Fruit fly (Drosophila melanogaster) whole organism, embryonic: ENCODE measurements around the gene 14-3-3epsilon.

Experiments used
- Awh ChIP-seq: fragments of 200-800 bp; sonication (Bioruptor generic); IDR thresholded peaks from 2 replicates; pipeline ENCODE4, ENCODE4 v1.3.6; 2022; ENCODE audit warnings: missing biosample characterization, missing genetic modification characterization
- BEAF-32 ChIP-seq: fragments of 200-800 bp; sonication (Bioruptor generic); optimal IDR thresholded peaks from 3 replicates; lab custom pipeline; 2017; ENCODE audit warnings: missing biosample characterization, missing genetic modification characterization, mild to moderate bottlenecking, moderate library complexity, missing genetic modification reagents
- Blimp-1 ChIP-seq: fragments of 200-800 bp; sonication (Bioruptor generic); optimal IDR thresholded peaks from 3 replicates; lab custom pipeline; 2018; ENCODE audit warnings: missing biosample characterization, missing genetic modification characterization, mild to moderate bottlenecking, moderate library complexity, missing genetic modification reagents
- Bteb2 ChIP-seq: fragments of 200-800 bp; sonication (Bioruptor generic); optimal IDR thresholded peaks from 2 replicates; lab custom pipeline; 2016; ENCODE audit warnings: missing biosample characterization, missing genetic modification characterization
- CG10431 ChIP-seq: fragments of 200-800 bp; sonication (Bioruptor generic); optimal IDR thresholded peaks from 3 replicates; lab custom pipeline; 2018; ENCODE audit warnings: missing biosample characterization, mild to moderate bottlenecking, missing genetic modification characterization
- CG12236 ChIP-seq: fragments of 200-800 bp; sonication (Bioruptor generic); optimal IDR thresholded peaks from 2 replicates; lab custom pipeline; 2016; ENCODE audit warnings: missing biosample characterization, missing genetic modification characterization
- CG13775 ChIP-seq: fragments of 200-800 bp; sonication (Bioruptor generic); optimal IDR thresholded peaks from 3 replicates; lab custom pipeline; 2017; ENCODE audit warnings: missing biosample characterization, mild to moderate bottlenecking, missing genetic modification characterization
- CG14050 ChIP-seq: fragments of 200-800 bp; sonication (Bioruptor generic); IDR thresholded peaks from 3 replicates; pipeline ENCODE4 v1.3.6; 2022; ENCODE audit warnings: missing biosample characterization, missing genetic modification characterization
- CG1602 ChIP-seq: fragments of 200-800 bp; sonication (Bioruptor generic); optimal IDR thresholded peaks from 3 replicates; lab custom pipeline; 2016; ENCODE audit warnings: missing biosample characterization, missing genetic modification characterization
- CG17186 ChIP-seq: fragments of 200-800 bp; sonication (Bioruptor generic); optimal IDR thresholded peaks from 3 replicates; lab custom pipeline; 2017; ENCODE audit warnings: missing biosample characterization, missing genetic modification reagents, missing genetic modification characterization
- CG17802 ChIP-seq: fragments of 200-800 bp; sonication (Bioruptor generic); optimal IDR thresholded peaks from 2 replicates; lab custom pipeline; 2018; ENCODE audit warnings: missing biosample characterization, mild to moderate bottlenecking, missing genetic modification characterization, moderate library complexity
- CG2678 ChIP-seq: fragments of 200-800 bp; sonication (Bioruptor generic); optimal IDR thresholded peaks from 3 replicates; lab custom pipeline; 2019; ENCODE audit warnings: missing biosample characterization, mild to moderate bottlenecking, missing genetic modification characterization, moderate library complexity
- CG3163 ChIP-seq: fragments of 200-800 bp; sonication (Bioruptor generic); optimal IDR thresholded peaks from 3 replicates; lab custom pipeline; 2016; ENCODE audit warnings: missing biosample characterization, missing genetic modification characterization
- CG3407 ChIP-seq: fragments of 200-800 bp; sonication (Bioruptor generic); optimal IDR thresholded peaks from 2 replicates; lab custom pipeline; 2018; ENCODE audit warnings: missing biosample characterization, mild to moderate bottlenecking, missing genetic modification characterization
- CG4360 ChIP-seq: fragments of 200-800 bp; sonication (Bioruptor generic); IDR thresholded peaks from 2 replicates; pipeline ENCODE4 v1.3.6; 2022; ENCODE audit warnings: missing biosample characterization, missing genetic modification characterization
- CG6175 ChIP-seq: fragments of 200-800 bp; sonication (Bioruptor generic); IDR thresholded peaks from 3 replicates; pipeline ENCODE4 v1.3.6; 2022; ENCODE audit warnings: missing biosample characterization, missing genetic modification characterization
- CG6813 ChIP-seq: fragments of 200-800 bp; sonication (Bioruptor generic); optimal IDR thresholded peaks from 2 replicates; lab custom pipeline; 2017; ENCODE audit warnings: missing biosample characterization, missing genetic modification characterization, mild to moderate bottlenecking, moderate library complexity, missing genetic modification reagents
- CG7839 ChIP-seq: fragments of 200-800 bp; sonication (Bioruptor generic); optimal IDR thresholded peaks from 3 replicates; lab custom pipeline; 2018; ENCODE audit warnings: missing biosample characterization, mild to moderate bottlenecking, missing genetic modification characterization, moderate library complexity
- CG8765 ChIP-seq: fragments of 200-800 bp; sonication (Bioruptor generic); IDR thresholded peaks from 2 replicates; pipeline ENCODE4 v1.3.6; 2022; ENCODE audit warnings: missing biosample characterization, missing genetic modification characterization
- CG8924 ChIP-seq: fragments of 200-800 bp; optimal IDR thresholded peaks from 3 replicates; lab custom pipeline; 2019; ENCODE audit warnings: missing biosample characterization, mild to moderate bottlenecking, missing genetic modification characterization, moderate library complexity
- CG9215 ChIP-seq: fragments of 200-800 bp; sonication (Bioruptor generic); IDR thresholded peaks from 2 replicates; pipeline ENCODE4 v1.3.6; 2022; ENCODE audit warnings: missing biosample characterization, missing genetic modification characterization
- CHES-1-like ChIP-seq: fragments of 200-800 bp; sonication (Bioruptor generic); optimal IDR thresholded peaks from 2 replicates; lab custom pipeline; 2016; ENCODE audit warnings: missing biosample characterization, missing genetic modification characterization
- Dad ChIP-seq: fragments of 200-800 bp; sonication (Bioruptor generic); optimal IDR thresholded peaks from 3 replicates; lab custom pipeline; 2016; ENCODE audit warnings: missing biosample characterization, missing genetic modification characterization
- Dip3 ChIP-seq: fragments of 200-800 bp; sonication (Bioruptor generic); optimal IDR thresholded peaks from 3 replicates; lab custom pipeline; 2016; ENCODE audit warnings: missing biosample characterization, missing genetic modification characterization
- Doc2 ChIP-seq: fragments of 200-800 bp; sonication (Bioruptor generic); IDR thresholded peaks from 2 replicates; pipeline ENCODE4 v1.3.6; 2022; ENCODE audit warnings: missing biosample characterization, missing genetic modification characterization
- HLH3B ChIP-seq: fragments of 200-800 bp; sonication (Bioruptor generic); IDR thresholded peaks from 2 replicates; pipeline ENCODE4 v1.3.6; 2022; ENCODE audit warnings: missing biosample characterization, missing genetic modification characterization
- Hey ChIP-seq: fragments of 200-800 bp; sonication (Bioruptor generic); optimal IDR thresholded peaks from 3 replicates; lab custom pipeline; 2018; ENCODE audit warnings: missing biosample characterization, mild to moderate bottlenecking, missing genetic modification characterization
- Hmx ChIP-seq: fragments of 200-800 bp; sonication (Bioruptor generic); optimal IDR thresholded peaks from 2 replicates; lab custom pipeline; 2016; ENCODE audit warnings: missing biosample characterization, missing genetic modification characterization
- Hr3 ChIP-seq: fragments of 200-800 bp; sonication (Bioruptor generic); optimal IDR thresholded peaks from 3 replicates; lab custom pipeline; 2016; ENCODE audit warnings: missing biosample characterization, missing genetic modification characterization
- Hr78 ChIP-seq, 2 experiments: fragments of 200-800 bp in 1 of 2; fragments of >200 bp in 1 of 2; sonication (Bioruptor generic) in 1 of 2; optimal IDR thresholded peaks; 2 replicates each; lab custom pipeline; 2017 to 2019; ENCODE audit warnings: missing biosample characterization in 2 of 2, missing genetic modification characterization in 2 of 2, mild to moderate bottlenecking in 1 of 2, moderate library complexity in 1 of 2
- Lhr ChIP-seq: fragments of 200-800 bp; sonication (Bioruptor generic); optimal IDR thresholded peaks from 3 replicates; lab custom pipeline; 2017; ENCODE audit warnings: mild to moderate bottlenecking, missing biosample characterization, missing genetic modification reagents, missing genetic modification characterization
- NC2β ChIP-seq: fragments of 200-800 bp; sonication (Bioruptor generic); optimal IDR thresholded peaks from 2 replicates; lab custom pipeline; 2016; ENCODE audit warnings: missing biosample characterization, missing genetic modification characterization
- Nf-YA ChIP-seq: fragments of 200-800 bp; sonication (Bioruptor generic); IDR thresholded peaks from 2 replicates; pipeline ENCODE4 v1.3.6; 2022; ENCODE audit warnings: missing biosample characterization, missing genetic modification characterization
- Rfx ChIP-seq: fragments of 200-800 bp; sonication (Bioruptor generic); IDR thresholded peaks from 2 replicates; pipeline ENCODE4 v1.3.6; 2022; ENCODE audit warnings: missing biosample characterization, missing genetic modification characterization
- Sry-β ChIP-seq: fragments of 200-800 bp; sonication (Bioruptor generic); optimal IDR thresholded peaks from 2 replicates; lab custom pipeline; 2018; ENCODE audit warnings: missing biosample characterization, mild to moderate bottlenecking, missing genetic modification characterization, moderate library complexity
- Usf ChIP-seq: fragments of 200-800 bp; sonication (Bioruptor generic); optimal IDR thresholded peaks from 2 replicates; lab custom pipeline; 2017; ENCODE audit warnings: missing genotype, missing biosample characterization, missing genetic modification characterization
- al ChIP-seq: fragments of 200-800 bp; sonication (Bioruptor generic); IDR thresholded peaks from 2 replicates; pipeline ENCODE4 v1.3.6; 2022; ENCODE audit warnings: missing biosample characterization, missing genetic modification characterization
- bcd ChIP-seq: fragments of 200-800 bp; sonication (Bioruptor generic); optimal IDR thresholded peaks from 2 replicates; lab custom pipeline; 2017; ENCODE audit warnings: missing biosample characterization, mild to moderate bottlenecking, missing genetic modification characterization
- crc ChIP-seq: fragments of 200-800 bp; sonication (Bioruptor generic); optimal IDR thresholded peaks from 2 replicates; lab custom pipeline; 2016; ENCODE audit warnings: missing biosample characterization, missing genetic modification characterization
- fd64A ChIP-seq: fragments of 200-800 bp; sonication (Bioruptor generic); optimal IDR thresholded peaks from 3 replicates; lab custom pipeline; 2018; ENCODE audit warnings: missing biosample characterization, mild to moderate bottlenecking, missing genetic modification characterization
- ftz-f1 ChIP-seq: fragments of 200-800 bp; sonication (Bioruptor generic); optimal IDR thresholded peaks from 2 replicates; lab custom pipeline; 2016; ENCODE audit warnings: missing biosample characterization, missing genetic modification characterization
- fu2 ChIP-seq: fragments of 200-800 bp; sonication (Bioruptor generic); optimal IDR thresholded peaks from 2 replicates; lab custom pipeline; 2016; ENCODE audit warnings: missing biosample characterization, missing genetic modification characterization
- lab ChIP-seq: fragments of 200-800 bp; sonication (Bioruptor generic); optimal IDR thresholded peaks from 3 replicates; lab custom pipeline; 2017; ENCODE audit warnings: missing biosample characterization, missing genetic modification characterization, mild to moderate bottlenecking, moderate library complexity, missing genetic modification reagents
- lilli ChIP-seq: fragments of 200-800 bp; sonication (Bioruptor generic); optimal IDR thresholded peaks from 3 replicates; lab custom pipeline; 2016; ENCODE audit warnings: missing biosample characterization, missing genetic modification characterization
- mirr ChIP-seq: fragments of 200-800 bp; sonication (Bioruptor generic); optimal IDR thresholded peaks from 3 replicates; lab custom pipeline; 2018; ENCODE audit warnings: missing biosample characterization, mild to moderate bottlenecking, missing genetic modification characterization
- phol ChIP-seq: fragments of 200-800 bp; sonication (Bioruptor generic); optimal IDR thresholded peaks from 3 replicates; lab custom pipeline; 2018; ENCODE audit warnings: missing biosample characterization, mild to moderate bottlenecking, missing genetic modification characterization, moderate library complexity
- ranshi ChIP-seq: fragments of 200-800 bp; sonication (Bioruptor generic); IDR thresholded peaks from 2 replicates; pipeline ENCODE4 v1.3.6; 2022; ENCODE audit warnings: missing biosample characterization, missing genetic modification characterization
- run ChIP-seq: fragments of 200-800 bp; sonication (Bioruptor generic); optimal IDR thresholded peaks from 3 replicates; lab custom pipeline; 2018; ENCODE audit warnings: missing biosample characterization, mild to moderate bottlenecking, missing genetic modification characterization
- schlank ChIP-seq: fragments of 200-800 bp; sonication (Bioruptor generic); optimal IDR thresholded peaks from 2 replicates; lab custom pipeline; 2018; ENCODE audit warnings: missing biosample characterization, mild to moderate bottlenecking, missing genetic modification characterization
- twi ChIP-seq: fragments of 200-800 bp; optimal IDR thresholded peaks from 2 replicates; lab custom pipeline; 2019; ENCODE audit warnings: missing biosample characterization, mild to moderate bottlenecking, missing genetic modification characterization, moderate library complexity
- wdn ChIP-seq: fragments of 200-800 bp; sonication (Bioruptor generic); IDR thresholded peaks from 2 replicates; pipeline ENCODE4 v1.3.6; 2022; ENCODE audit warnings: missing biosample characterization, missing genetic modification characterization

The 14-3-3epsilon gene

dm6 chr3R:18298900-18299321, 56.6 kb downstream of the 14-3-3epsilon start, which contains the start of gene Dlc90F (continued):
- TF ChIP-seq CG8924 (tag; lab: Kevin White, UChicago) = peak; percentile 67
- no peak for TF ChIP-seq Hey
- TF ChIP-seq NC2β (GFP tag; lab: Kevin White, UChicago) = peak; percentile 80
- peak; percentile 66 for TF ChIP-seq fu2
- TF ChIP-seq CG9215 (GFP tag; lab: Robert Waterston, UW) = peak; percentile 82
- 0 out of 3 replicates have a peak, but pooled peaks have one; percentile 24 for TF ChIP-seq CG6175 (GFP tag; lab: Robert Waterston, UW)
- peak; percentile 67 for TF ChIP-seq lab (GFP tag; lab: Kevin White, UChicago)
- TF ChIP-seq Blimp-1 (GFP tag; lab: Kevin White, UChicago) = peak; percentile 39
- TF ChIP-seq wdn (GFP tag; lab: Robert Waterston, UW) = peak; percentile 41
- TF ChIP-seq Hr3 (GFP tag; lab: Kevin White, UChicago) = peak; percentile 81
- peak; percentile 32; the same call in 1 of the 2 replicates for TF ChIP-seq Doc2 (GFP tag; lab: Robert Waterston, UW)
- no peak for TF ChIP-seq CG6813 (GFP tag; lab: Kevin White, UChicago)
- no peak for TF ChIP-seq mirr
- TF ChIP-seq CHES-1-like (GFP tag; lab: Kevin White, UChicago) = peak; percentile 86
- no peak for TF ChIP-seq run (tag; lab: Kevin White, UChicago)
- TF ChIP-seq Dip3 = peak; percentile 80
- peak; percentile 85 for TF ChIP-seq BEAF-32 (GFP tag; lab: Kevin White, UChicago)
- peak; percentile 85 for TF ChIP-seq CG17802
- peak; percentile 67 for TF ChIP-seq twi (tag; lab: Kevin White, UChicago)
- peak; percentile 19 for TF ChIP-seq CG12236 (GFP tag; lab: Kevin White, UChicago)
- TF ChIP-seq ftz-f1 (GFP tag; lab: Kevin White, UChicago) = no peak
- TF ChIP-seq crc = peak; percentile 82
- peak; percentile 57 for TF ChIP-seq CG17186 (GFP tag; lab: Kevin White, UChicago)
- peak; percentile 95 for TF ChIP-seq Lhr (GFP tag; lab: Kevin White, UChicago)
- peak; percentile 40; the same call in 1 of the 3 replicates for TF ChIP-seq CG14050 (GFP tag; lab: Robert Waterston, UW)
- TF ChIP-seq bcd (GFP tag; lab: Kevin White, UChicago) = peak; percentile 75
- TF ChIP-seq al (GFP tag; lab: Robert Waterston, UW) = peak; percentile 68
- TF ChIP-seq CG3163 = peak; percentile 55
- TF ChIP-seq fd64A = no peak
- TF ChIP-seq schlank = no peak
- TF ChIP-seq Dad (GFP tag; lab: Kevin White, UChicago) = peak; percentile 53
- peak; percentile 69; the same call in 1 of the 2 replicates for TF ChIP-seq Awh
- TF ChIP-seq Hmx (GFP tag; lab: Kevin White, UChicago) = peak; percentile 24
- TF ChIP-seq Nf-YA (GFP tag; lab: Robert Waterston, UW) = no peak
- peak; percentile 54 for TF ChIP-seq CG3407 (GFP tag; lab: Kevin White, UChicago)
- peak; percentile 52 for TF ChIP-seq Usf (GFP tag; lab: Kevin White, UChicago)
- peak; percentile 79 for TF ChIP-seq CG7839
- peak; percentile 74 for TF ChIP-seq CG13775 (GFP tag; lab: Kevin White, UChicago)
- TF ChIP-seq Bteb2 (GFP tag; lab: Kevin White, UChicago) = peak; percentile 46
- TF ChIP-seq Rfx (GFP tag; lab: Robert Waterston, UW) = peak; percentile 86
- TF ChIP-seq CG1602 (GFP tag; lab: Kevin White, UChicago) = peak; percentile 75
- peak; percentile 66; the same call in 1 of the 2 replicates for TF ChIP-seq HLH3B (GFP tag; lab: Robert Waterston, UW)
- peak; percentile 72; the same call in 1 of the 2 replicates for TF ChIP-seq ranshi
- TF ChIP-seq lilli = peak; percentile 83
- TF ChIP-seq CG10431 (GFP tag; lab: Kevin White, UChicago) = peak; percentile 34
- no peak for TF ChIP-seq CG8765 (GFP tag; lab: Robert Waterston, UW)
- no peak for TF ChIP-seq CG4360 (GFP tag; lab: Robert Waterston, UW)
- no peak for TF ChIP-seq Sry-β (GFP tag; lab: Kevin White, UChicago)
- peak; percentile 85 for TF ChIP-seq phol (tag; lab: Kevin White, UChicago)
- TF ChIP-seq CG2678 (tag; lab: Kevin White, UChicago) = peak; percentile 76
- TF ChIP-seq Hr78 (GFP tag; optimal IDR thresholded peaks at IDR 0.05; lab: Kevin White, UChicago) = no peak
